Comparison of ENCODE assay signal across 3 worm cellular contexts in the genomic region with DNA sequence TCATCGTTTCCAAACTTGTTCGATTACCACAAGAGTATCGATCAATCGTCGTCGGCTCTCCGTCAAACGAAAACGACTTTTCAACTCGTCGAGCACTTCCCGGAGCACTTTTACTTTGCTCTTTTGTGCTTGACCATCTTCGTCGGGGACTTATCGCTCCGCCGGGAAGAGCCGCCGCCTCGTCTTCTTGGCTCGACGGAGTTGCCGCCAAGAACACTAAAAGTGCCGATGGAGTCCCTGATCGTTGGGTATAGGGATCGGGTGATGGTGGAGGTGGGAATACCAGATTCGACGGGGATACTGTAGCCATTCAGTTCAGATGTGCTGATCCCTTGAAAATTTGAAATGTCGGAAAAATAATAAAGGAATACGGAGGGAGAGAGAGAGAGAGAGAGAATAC.
TF ChIP-seq lines count a peak whose summit lies in the region.

No protein-coding gene starts in this region.

TF ChIP-seq in whole organism, L1 larva, 84 proteins besides CTCF, POLR2A, EP300 and RAD21:
- TF ChIP-seq alr-1 (tag; optimal IDR thresholded peaks at IDR 0.05; lab: Kevin White, UChicago; ENCODE audit: borderline replicate concordance): peak; percentile 87
- no peak for TF ChIP-seq ztf-11 (tag; optimal IDR thresholded peaks at IDR 0.05; lab: Kevin White, UChicago)
- no peak for TF ChIP-seq sox-4 (tag; optimal IDR thresholded peaks at IDR 0.05; lab: Kevin White, UChicago)

TF ChIP-seq in whole organism, L4 larva, 104 proteins besides CTCF, POLR2A, EP300 and RAD21:
- TF ChIP-seq set-16 (GFP tag; IDR thresholded peaks at IDR 0.05; lab: Robert Waterston, UW): peak; percentile 42
- no peak for TF ChIP-seq hlh-11 (tag; optimal IDR thresholded peaks at IDR 0.05; lab: Kevin White, UChicago)

TF ChIP-seq in whole organism, young adult, 124 proteins besides CTCF, POLR2A, EP300 and RAD21:
- TF ChIP-seq egrh-3 (GFP tag; IDR thresholded peaks at IDR 0.05; lab: Robert Waterston, UW) (no peak), F52B5.7 (tag; optimal IDR thresholded peaks at IDR 0.05; lab: Kevin White, UChicago) (no peak), zfh-2 (GFP tag; conservative IDR thresholded peaks at IDR 0.05; lab: Robert Waterston, UW) (peak; percentile 66)
